Fruit fly (Drosophila melanogaster): ENCODE measurements around the gene CG11454.

CG11454 gene

DNA sequence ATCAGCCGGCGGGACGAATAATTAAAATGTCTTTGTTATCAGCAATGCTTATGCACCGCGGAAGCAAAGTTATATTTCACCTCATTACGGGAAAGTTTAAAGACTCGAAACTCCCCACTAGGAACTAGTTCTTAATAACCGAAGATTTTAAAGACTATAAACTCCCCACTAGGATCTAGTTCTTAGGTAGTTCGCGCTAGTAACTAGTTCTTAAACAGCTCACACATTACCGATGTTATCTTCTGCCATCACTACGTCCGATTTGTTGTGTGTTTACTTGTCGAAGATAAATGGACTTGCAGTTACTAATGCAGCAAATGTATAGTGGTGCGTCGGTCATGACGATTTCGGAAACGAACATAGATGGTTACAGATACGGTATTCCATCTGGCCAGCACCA lies at the start of gene CG11454, which contains the start of gene CG31974:
TSS of gene CG11454 (plus strand) at position 236 of the 400 bp plus-strand sequence.
TSS of gene CG31974 (minus strand) at position 4 of the 400 bp plus-strand sequence.
- no peak for TF ChIP-seq CG17801 (GFP tag; optimal IDR thresholded peaks at IDR 0.05; ENCODE audit: partially characterized antibody)

DNA sequence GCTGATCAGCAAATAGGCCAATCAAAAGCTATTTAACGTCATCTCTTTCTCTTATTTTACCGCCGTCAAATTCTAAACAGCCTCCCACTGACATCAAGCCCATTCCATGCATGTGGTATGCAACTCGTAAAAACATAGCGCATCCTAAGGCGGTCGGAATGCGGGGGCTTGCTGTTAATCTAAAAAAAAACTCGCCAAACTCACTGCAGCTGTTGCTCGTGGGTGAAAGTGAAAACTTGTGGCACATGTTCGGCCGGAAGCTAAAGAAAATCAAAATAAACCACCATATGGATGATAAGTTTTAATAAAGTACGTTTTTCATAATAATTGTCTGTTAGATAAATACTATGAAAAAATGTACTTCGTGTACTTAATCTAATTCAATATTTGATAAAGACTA lies 49.0 kb upstream of the CG11454 start:
- TF ChIP-seq CG17801 (GFP tag; optimal IDR thresholded peaks at IDR 0.05; ENCODE audit: partially characterized antibody), result no peak

dm6 chr2L:94639-95059 lies 48.5 kb upstream of the CG11454 start, which contains the start of gene Zir:
Gene Zir, plus strand, starts transcription at chr2L:94739.
- TF ChIP-seq CG17801 (GFP tag; optimal IDR thresholded peaks at IDR 0.05; ENCODE audit: partially characterized antibody), result no peak

DNA sequence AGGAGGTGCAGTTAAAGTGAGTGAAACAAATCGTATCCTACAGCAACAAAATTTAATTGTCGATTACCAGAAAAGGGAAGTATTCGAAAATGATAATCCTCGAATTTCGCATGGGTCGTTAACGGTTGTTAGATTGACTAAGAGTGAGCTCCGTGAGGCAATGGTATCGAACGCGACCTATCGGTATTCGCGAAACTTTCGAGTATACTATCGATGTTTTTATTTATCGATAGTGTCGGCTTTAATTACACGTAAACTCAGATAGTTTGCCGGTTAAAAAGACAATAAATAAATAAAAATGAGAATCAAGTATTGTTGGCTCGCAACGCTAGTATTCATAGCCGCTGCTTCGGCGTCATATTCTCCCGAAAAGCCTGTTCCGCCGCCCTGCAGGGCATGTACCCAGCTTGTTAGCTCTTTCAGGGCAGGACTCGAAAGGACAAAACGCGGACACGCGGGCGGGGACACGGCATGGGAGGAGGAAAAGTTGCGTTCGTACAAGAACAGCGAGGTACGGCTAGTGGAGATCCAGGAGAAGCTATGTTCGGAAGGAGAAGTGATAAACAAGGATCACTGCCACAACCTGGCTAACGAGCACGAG lies 40.9 kb upstream of the CG11454 start, which contains the start of gene Creld:
TSS of gene Creld (plus strand) at position 220 of the 601 bp plus-strand sequence.
- TF ChIP-seq CG17801 (GFP tag; optimal IDR thresholded peaks at IDR 0.05; ENCODE audit: partially characterized antibody), result peak; percentile 68

DNA sequence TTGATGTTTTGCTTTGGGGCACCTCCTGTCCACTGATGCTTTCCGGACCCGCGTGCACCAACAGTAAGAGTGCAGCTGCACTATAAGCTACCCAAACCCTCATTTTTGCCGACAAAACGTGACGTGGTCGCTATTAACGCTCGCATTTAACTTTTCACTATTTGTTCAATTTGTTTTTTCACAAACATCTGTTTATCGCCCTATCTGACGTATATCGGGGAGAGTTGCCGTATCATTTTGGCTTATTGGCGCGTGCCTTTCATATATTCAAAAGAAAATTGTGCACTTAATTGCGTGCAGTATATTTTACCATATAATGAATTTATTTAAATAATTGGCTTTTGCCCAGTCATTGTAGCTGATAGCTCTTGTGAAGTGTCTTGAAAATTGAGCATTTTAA lies 36.6 kb upstream of the CG11454 start, which contains the start of the genes Nhe1 and Sam-S:
TSS of gene Nhe1 (minus strand) at position 193 of the 400 bp plus-strand sequence.
TSS of gene Sam-S (plus strand) at position 364 of the 400 bp plus-strand sequence.
- no peak for TF ChIP-seq CG17801 (GFP tag; optimal IDR thresholded peaks at IDR 0.05; ENCODE audit: partially characterized antibody)

DNA sequence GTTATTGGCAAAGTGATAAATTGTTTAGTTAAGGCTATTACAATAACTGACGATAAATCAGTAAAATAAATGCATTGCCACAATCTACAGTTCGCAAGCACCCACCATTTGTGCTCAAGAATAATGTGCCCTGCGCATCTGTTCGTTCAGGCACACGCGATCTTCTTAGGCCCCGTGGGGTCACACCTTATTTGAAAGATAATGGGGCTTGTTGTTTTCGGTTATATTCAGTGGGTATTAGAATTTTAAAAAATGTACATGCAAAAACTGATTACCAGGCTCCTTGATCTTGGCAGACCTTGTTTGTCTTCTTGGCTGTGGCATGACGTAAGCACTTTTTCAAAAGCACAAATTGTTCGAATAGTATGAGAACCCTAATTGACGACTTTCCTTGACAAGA lies 36.1 kb upstream of the CG11454 start:
- no peak for TF ChIP-seq CG17801 (GFP tag; optimal IDR thresholded peaks at IDR 0.05; ENCODE audit: partially characterized antibody)

- peak; percentile 26 for TF ChIP-seq CG17801 (GFP tag; optimal IDR thresholded peaks at IDR 0.05; ENCODE audit: partially characterized antibody)
Observed at dm6 chr2L:107476-108436, 35.4 kb upstream of the CG11454 start.

dm6 chr2L:109098-109799 lies 33.9 kb upstream of the CG11454 start:
- peak; percentile 20 for TF ChIP-seq CG17801 (GFP tag; optimal IDR thresholded peaks at IDR 0.05; ENCODE audit: partially characterized antibody)

DNA sequence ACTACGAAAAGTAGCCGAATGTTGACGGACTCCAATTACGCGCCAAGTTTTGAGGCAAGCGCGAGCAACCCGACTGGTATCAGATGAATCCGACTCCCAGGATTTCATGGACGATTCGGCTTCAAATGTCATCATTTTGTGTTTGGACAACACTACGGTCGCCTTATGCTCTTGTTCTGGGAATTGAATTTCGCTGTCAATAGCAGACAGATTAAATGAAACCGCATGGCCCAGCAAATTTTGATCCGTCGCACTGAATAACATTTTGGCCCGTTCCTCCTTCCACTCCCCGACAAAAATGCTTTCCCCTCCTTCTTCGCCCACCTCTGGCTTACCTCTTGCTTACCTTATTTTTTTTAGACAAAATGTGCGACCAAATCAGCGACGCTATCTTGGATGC lies 33.1 kb upstream of the CG11454 start:
- TF ChIP-seq CG17801 (GFP tag; optimal IDR thresholded peaks at IDR 0.05; ENCODE audit: partially characterized antibody), result no peak

DNA sequence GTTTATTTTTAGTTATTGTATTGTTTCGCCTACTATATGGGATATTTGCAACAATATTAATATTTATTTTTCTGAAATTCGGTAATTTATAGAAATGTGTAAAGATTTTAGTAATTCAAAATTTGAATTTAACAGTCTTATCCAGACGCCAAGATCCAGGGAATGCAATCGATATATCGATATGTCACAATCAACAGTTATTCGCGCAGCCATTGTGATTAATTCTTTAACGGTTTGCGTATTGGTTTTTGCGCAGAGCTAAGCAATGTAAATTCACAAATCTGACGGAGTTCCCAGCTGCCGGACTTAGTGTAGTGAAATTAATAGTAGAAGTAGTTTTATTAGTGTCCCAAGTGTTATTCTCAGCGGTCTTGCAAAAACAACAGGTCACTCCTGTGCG lies 28.7 kb upstream of the CG11454 start, which contains the start of gene ND-15:
TSS of gene ND-15 (plus strand) at position 298 of the 400 bp plus-strand sequence.
- TF ChIP-seq CG17801 (GFP tag; optimal IDR thresholded peaks at IDR 0.05; ENCODE audit: partially characterized antibody), result no peak

DNA sequence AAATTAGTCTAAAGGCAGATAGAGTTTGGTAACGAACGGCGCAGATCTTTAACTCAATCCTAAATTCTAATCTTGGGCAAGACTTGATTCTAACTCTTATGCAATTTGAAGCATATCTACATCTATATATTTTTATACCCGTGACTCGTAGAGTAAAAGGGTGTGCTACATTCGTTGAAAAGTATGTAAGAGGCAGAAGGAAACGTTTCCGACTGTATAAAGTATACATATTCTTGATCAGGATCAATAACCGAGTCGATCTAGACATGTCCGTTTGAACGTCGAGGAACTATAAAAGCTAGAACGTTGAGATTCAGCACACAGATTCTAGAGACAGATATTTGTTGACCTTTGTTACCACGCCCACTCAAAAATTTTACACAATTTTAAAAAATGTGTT lies 26.7 kb upstream of the CG11454 start, which contains the start of gene CG13694:
TSS of gene CG13694 (minus strand) at position 101 of the 400 bp plus-strand sequence.
- TF ChIP-seq CG17801 (GFP tag; optimal IDR thresholded peaks at IDR 0.05; ENCODE audit: partially characterized antibody), result no peak

DNA sequence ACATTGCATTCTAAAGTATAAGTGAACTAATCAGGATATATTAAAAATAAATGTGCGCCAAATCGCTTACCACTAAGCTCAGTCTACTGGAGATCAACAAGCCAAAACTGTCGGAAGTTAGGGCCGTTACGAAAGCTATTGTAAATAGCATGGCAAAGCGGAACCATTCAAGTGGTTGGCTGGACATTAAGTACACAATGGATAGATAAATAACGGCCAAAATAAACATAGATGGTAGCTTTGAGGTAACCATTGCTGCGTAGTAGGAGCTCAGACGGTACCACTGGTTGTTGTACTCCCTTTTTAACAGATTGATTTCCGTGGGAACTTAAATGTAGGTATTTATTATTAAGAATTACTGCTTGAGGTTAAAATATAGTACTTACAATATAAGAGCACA lies 25.4 kb upstream of the CG11454 start:
- no peak for TF ChIP-seq CG17801 (GFP tag; optimal IDR thresholded peaks at IDR 0.05; ENCODE audit: partially characterized antibody)

- no peak for TF ChIP-seq CG17801 (GFP tag; optimal IDR thresholded peaks at IDR 0.05; ENCODE audit: partially characterized antibody)
Observed at dm6 chr2L:120492-121455, 22.3 kb upstream of the CG11454 start.

DNA sequence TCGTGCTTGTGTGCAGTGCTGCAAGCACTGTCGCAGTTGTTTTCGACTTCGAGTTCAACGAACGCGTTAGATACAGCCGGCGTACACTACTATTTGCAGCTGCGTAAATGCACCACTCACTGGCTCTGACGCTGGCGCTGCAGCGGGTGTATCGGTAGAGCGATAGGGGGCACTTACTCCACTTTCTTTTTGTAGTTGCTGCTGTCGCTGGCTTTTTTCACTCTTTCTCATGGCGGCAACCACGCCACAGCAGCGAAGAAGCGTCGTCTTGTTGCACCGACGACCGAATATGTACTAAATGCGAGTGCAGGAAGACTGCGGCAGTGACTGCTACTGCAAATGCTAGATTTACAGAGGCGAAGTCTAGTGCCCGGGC lies 21.7 kb upstream of the CG11454 start, which contains the start of gene CG4822:
TSS of gene CG4822 (minus strand) at position 299 of the 376 bp plus-strand sequence.
- no peak for TF ChIP-seq CG17801 (GFP tag; optimal IDR thresholded peaks at IDR 0.05; ENCODE audit: partially characterized antibody)
